Fruit fly (Drosophila melanogaster): Measurements from ENCODE around the gene spi.

spi gene

DNA sequence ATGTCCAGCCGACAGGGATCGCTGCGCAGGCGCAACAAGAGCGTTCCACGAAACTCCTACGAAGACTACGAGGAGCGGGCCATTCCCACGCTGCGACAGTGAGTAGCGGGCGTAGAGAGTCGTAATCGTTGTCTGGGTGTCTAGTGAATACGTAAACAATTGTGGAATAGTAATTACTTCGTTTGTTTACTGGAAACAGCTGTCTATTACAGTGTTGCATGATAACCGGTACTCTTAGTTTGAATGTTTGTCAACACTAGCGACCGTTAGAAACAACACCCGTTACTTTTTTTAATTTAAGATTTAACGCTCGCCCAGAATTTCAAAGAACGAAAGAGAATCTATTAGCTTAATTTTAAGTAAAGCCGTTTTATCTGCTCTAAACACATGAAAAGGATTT, 47.0 kb downstream of the spi start, which contains the start of gene CG10165 (continued):
- TF ChIP-seq ttk (GFP tag; IDR thresholded peaks at IDR 0.05), result no peak
- no peak for TF ChIP-seq ken (GFP tag; IDR thresholded peaks at IDR 0.05)
- TF ChIP-seq Gsc (GFP tag; IDR thresholded peaks at IDR 0.05), result no peak
- TF ChIP-seq Trl (optimal IDR thresholded peaks at IDR 0.05), result no peak
- no peak for TF ChIP-seq Trl (GFP tag; optimal IDR thresholded peaks at IDR 0.05)
- no peak for TF ChIP-seq pnt (GFP tag; optimal IDR thresholded peaks at IDR 0.05)
- no peak for TF ChIP-seq zf30C (GFP tag; optimal IDR thresholded peaks at IDR 0.05)
- no peak for TF ChIP-seq CkIIα-i1 (GFP tag; IDR thresholded peaks at IDR 0.05)
- no peak for TF ChIP-seq Oaz (GFP tag; IDR thresholded peaks at IDR 0.05)
- no peak for TF ChIP-seq BtbVII (GFP tag; optimal IDR thresholded peaks at IDR 0.05)
- no peak for TF ChIP-seq Scr (GFP tag; IDR thresholded peaks at IDR 0.05; ENCODE audit: partially characterized antibody)
- no peak for TF ChIP-seq dm (GFP tag; optimal IDR thresholded peaks at IDR 0.05)
- TF ChIP-seq CG11504 (tag; optimal IDR thresholded peaks at IDR 0.05), result no peak
- no peak for TF ChIP-seq z (GFP tag; IDR thresholded peaks at IDR 0.05)
- TF ChIP-seq CG7963 (GFP tag; IDR thresholded peaks at IDR 0.05; ENCODE audit: partially characterized antibody), result no peak
- TF ChIP-seq jing (GFP tag; optimal IDR thresholded peaks at IDR 0.05), result no peak
- peak; percentile 21 for TF ChIP-seq Ets97D (GFP tag; optimal IDR thresholded peaks at IDR 0.05)
- TF ChIP-seq bcd (GFP tag; optimal IDR thresholded peaks at IDR 0.05), result no peak
- peak; percentile 19 for TF ChIP-seq lbe (GFP tag; optimal IDR thresholded peaks at IDR 0.05)
- TF ChIP-seq twi (tag; optimal IDR thresholded peaks at IDR 0.05), result no peak
- TF ChIP-seq fru (optimal IDR thresholded peaks at IDR 0.05), result no peak
- peak; percentile 94 for TF ChIP-seq CG10267 (tag; optimal IDR thresholded peaks at IDR 0.05)
- TF ChIP-seq Opbp (GFP tag; IDR thresholded peaks at IDR 0.05; ENCODE audit: partially characterized antibody), result no peak
- no peak for TF ChIP-seq ara (GFP tag; IDR thresholded peaks at IDR 0.05)
- no peak for TF ChIP-seq sima (GFP tag; optimal IDR thresholded peaks at IDR 0.05)
- TF ChIP-seq Hmx (GFP tag; optimal IDR thresholded peaks at IDR 0.05), result no peak
- TF ChIP-seq CG4707 (GFP tag; optimal IDR thresholded peaks at IDR 0.05), result no peak
- TF ChIP-seq CG14441 (GFP tag; IDR thresholded peaks at IDR 0.05), result no peak
- no peak for TF ChIP-seq Six4 (GFP tag; optimal IDR thresholded peaks at IDR 0.05)
- TF ChIP-seq CG10274 (GFP tag; optimal IDR thresholded peaks at IDR 0.05), result no peak
- no peak for TF ChIP-seq Xrp1 (GFP tag; IDR thresholded peaks at IDR 0.05)
- no peak for TF ChIP-seq tup (GFP tag; optimal IDR thresholded peaks at IDR 0.05)
- TF ChIP-seq CG15269 (tag; optimal IDR thresholded peaks at IDR 0.05), result no peak

- TF ChIP-seq CG7271 (tag; optimal IDR thresholded peaks at IDR 0.05), result peak; percentile 49
- peak; percentile 98 for TF ChIP-seq CG13624 (GFP tag; optimal IDR thresholded peaks at IDR 0.05)
- TF ChIP-seq CG2120 (GFP tag; optimal IDR thresholded peaks at IDR 0.05), result peak; percentile 99
- TF ChIP-seq H2.0 (GFP tag; IDR thresholded peaks at IDR 0.05), result peak; percentile 96
- peak; percentile 97 for TF ChIP-seq NFAT (GFP tag; IDR thresholded peaks at IDR 0.05)
- peak; percentile 94 for TF ChIP-seq CG14050 (GFP tag; IDR thresholded peaks at IDR 0.05)
- peak; percentile 92 for TF ChIP-seq CG6272 (GFP tag; IDR thresholded peaks at IDR 0.05)
- no peak for TF ChIP-seq Sry-β (GFP tag; optimal IDR thresholded peaks at IDR 0.05)
- TF ChIP-seq tll (GFP tag; optimal IDR thresholded peaks at IDR 0.05), result no peak
- TF ChIP-seq Oli (tag; optimal IDR thresholded peaks at IDR 0.05), result peak; percentile 92
- TF ChIP-seq CG17568 (GFP tag; optimal IDR thresholded peaks at IDR 0.05), result peak; percentile 92
- peak; percentile 98 for TF ChIP-seq Dbx (GFP tag; IDR thresholded peaks at IDR 0.05)
- peak; percentile 86 for TF ChIP-seq CG10267 (tag; optimal IDR thresholded peaks at IDR 0.05)
- peak; percentile 98 for TF ChIP-seq CG34376 (GFP tag; optimal IDR thresholded peaks at IDR 0.05)
- TF ChIP-seq Bteb2 (GFP tag; optimal IDR thresholded peaks at IDR 0.05), result peak; percentile 97
- peak; percentile 90 for TF ChIP-seq Hmx (GFP tag; optimal IDR thresholded peaks at IDR 0.05)
- no peak for TF ChIP-seq CG16813 (GFP tag; IDR thresholded peaks at IDR 0.05; ENCODE audit: partially characterized antibody)
- peak; percentile 71 for TF ChIP-seq nerfin-1 (tag; optimal IDR thresholded peaks at IDR 0.05)
- peak; percentile 11 to 38 for TF ChIP-seq insv (GFP tag; optimal IDR thresholded peaks at IDR 0.05)
- peak; percentile 99 for TF ChIP-seq Rfx (GFP tag; IDR thresholded peaks at IDR 0.05)
- peak; percentile 97 for TF ChIP-seq unpg (GFP tag; optimal IDR thresholded peaks at IDR 0.05)
- peak; percentile 93 for TF ChIP-seq CG11504 (tag; optimal IDR thresholded peaks at IDR 0.05)
- peak; percentile 88 for TF ChIP-seq Rx (GFP tag; IDR thresholded peaks at IDR 0.05)
Observed at dm6 chr2L:19528308-19528707, 48.8 kb downstream of the spi start.
